Fruit fly (Drosophila melanogaster) whole organism, embryonic: ENCODE data around the gene CG31157.
A peak's percentile ranks its signal among the peaks of the same experiment; 100 is the strongest.

Experiments used
- B-H1 ChIP-seq: fragments of 200-800 bp; sonication (Bioruptor generic); IDR thresholded peaks from 3 replicates; pipeline ENCODE4 v1.3.6; 2022; ENCODE audit warnings: missing biosample characterization, missing genetic modification characterization
- Bdp1 ChIP-seq: fragments of 200-800 bp; sonication (Bioruptor generic); optimal IDR thresholded peaks from 3 replicates; lab custom pipeline; 2016; ENCODE audit warnings: missing biosample characterization, missing genetic modification characterization
- CG11398 ChIP-seq: fragments of 200-800 bp; sonication (Bioruptor generic); optimal IDR thresholded peaks from 2 replicates; lab custom pipeline; 2016; ENCODE audit warnings: missing biosample characterization, missing genetic modification characterization
- CG11696 ChIP-seq: fragments of 200-800 bp; sonication (Bioruptor generic); IDR thresholded peaks from 2 replicates; pipeline ENCODE4 v1.3.6; 2022; ENCODE audit warnings: missing biosample characterization, missing genetic modification characterization
- CG12299 ChIP-seq: fragments of 200-800 bp; sonication (Bioruptor generic); optimal IDR thresholded peaks from 2 replicates; lab custom pipeline; 2018; ENCODE audit warnings: missing biosample characterization, mild to moderate bottlenecking, missing genetic modification characterization
- CG12659 ChIP-seq: fragments of 200-800 bp; sonication (Bioruptor generic); optimal IDR thresholded peaks from 3 replicates; lab custom pipeline; 2017; ENCODE audit warnings: mild to moderate bottlenecking, missing biosample characterization, missing genetic modification reagents, missing genetic modification characterization
- CG13424 ChIP-seq: fragments of 200-800 bp; sonication (Bioruptor generic); optimal IDR thresholded peaks from 2 replicates; lab custom pipeline; 2019; ENCODE audit warnings: missing biosample characterization, mild to moderate bottlenecking, missing genetic modification characterization, moderate library complexity
- CG13775 ChIP-seq: fragments of 200-800 bp; sonication (Bioruptor generic); optimal IDR thresholded peaks from 3 replicates; lab custom pipeline; 2017; ENCODE audit warnings: missing biosample characterization, mild to moderate bottlenecking, missing genetic modification characterization
- CG14860 ChIP-seq: fragments of 200-800 bp; sonication (Bioruptor generic); IDR thresholded peaks from 3 replicates; pipeline ENCODE4 v1.3.6; 2022; ENCODE audit warnings: missing biosample characterization, missing genetic modification characterization; ENCODE audit not compliant: partially characterized antibody
- CG15479 ChIP-seq: fragments of 200-800 bp; sonication (Bioruptor generic); optimal IDR thresholded peaks from 3 replicates; lab custom pipeline; 2019; ENCODE audit warnings: missing biosample characterization, mild to moderate bottlenecking, missing genetic modification characterization, moderate library complexity
- CG1603 ChIP-seq: fragments of 200-800 bp; sonication (Bioruptor generic); optimal IDR thresholded peaks from 2 replicates; lab custom pipeline; 2019; ENCODE audit warnings: missing biosample characterization, mild to moderate bottlenecking, missing genetic modification characterization, moderate library complexity
- CG17612 ChIP-seq: fragments of 200-800 bp; sonication (Bioruptor generic); IDR thresholded peaks from 2 replicates; pipeline ENCODE4 v1.3.6; 2022; ENCODE audit warnings: missing biosample characterization, missing genetic modification characterization
- CG31388 ChIP-seq: fragments of 200-800 bp; sonication (Bioruptor generic); optimal IDR thresholded peaks from 2 replicates; lab custom pipeline; 2016; ENCODE audit warnings: missing biosample characterization, missing genetic modification characterization
- CG3163 ChIP-seq: fragments of 200-800 bp; sonication (Bioruptor generic); optimal IDR thresholded peaks from 3 replicates; lab custom pipeline; 2016; ENCODE audit warnings: missing biosample characterization, missing genetic modification characterization
- CG34224 ChIP-seq: fragments of 200-800 bp; sonication (Bioruptor generic); IDR thresholded peaks from 3 replicates; pipeline ENCODE4 v1.3.6; 2022; ENCODE audit warnings: missing biosample characterization, missing genetic modification characterization; ENCODE audit not compliant: partially characterized antibody
- CG3838 ChIP-seq: fragments of 200-800 bp; sonication (Bioruptor generic); optimal IDR thresholded peaks from 3 replicates; lab custom pipeline; 2016; ENCODE audit warnings: missing biosample characterization, missing genetic modification characterization
- CG4730 ChIP-seq: fragments of 200-800 bp; sonication (Bioruptor generic); IDR thresholded peaks from 2 replicates; pipeline ENCODE4 v1.3.6; 2022; ENCODE audit warnings: missing biosample characterization, missing genetic modification characterization
- CG5245 ChIP-seq: fragments of 200-800 bp; sonication (Bioruptor generic); optimal IDR thresholded peaks from 3 replicates; lab custom pipeline; 2016; ENCODE audit warnings: missing biosample characterization, missing genetic modification characterization
- CG6175 ChIP-seq: fragments of 200-800 bp; sonication (Bioruptor generic); IDR thresholded peaks from 3 replicates; pipeline ENCODE4 v1.3.6; 2022; ENCODE audit warnings: missing biosample characterization, missing genetic modification characterization
- CG6654 ChIP-seq: fragments of 200-800 bp; sonication (Bioruptor generic); optimal IDR thresholded peaks from 2 replicates; lab custom pipeline; 2017; ENCODE audit warnings: missing biosample characterization, mild to moderate bottlenecking, missing genetic modification characterization
- CG8924 ChIP-seq: fragments of 200-800 bp; optimal IDR thresholded peaks from 3 replicates; lab custom pipeline; 2019; ENCODE audit warnings: missing biosample characterization, mild to moderate bottlenecking, missing genetic modification characterization, moderate library complexity
- CG9932 ChIP-seq: fragments of 200-800 bp; sonication (Bioruptor generic); IDR thresholded peaks from 2 replicates; pipeline ENCODE4 v1.3.6; 2022; ENCODE audit warnings: missing biosample characterization, missing genetic modification characterization
- Doc3 ChIP-seq: fragments of 200-800 bp; sonication (Bioruptor generic); IDR thresholded peaks from 3 replicates; pipeline ENCODE4 v1.3.6; 2022; ENCODE audit warnings: missing biosample characterization, missing genetic modification characterization; ENCODE audit not compliant: partially characterized antibody
- H15 ChIP-seq: fragments of 200-800 bp; sonication (Bioruptor generic); IDR thresholded peaks from 3 replicates; pipeline ENCODE4 v1.3.6; 2022; ENCODE audit warnings: missing biosample characterization, missing genetic modification characterization
- Hr3 ChIP-seq: fragments of 200-800 bp; sonication (Bioruptor generic); optimal IDR thresholded peaks from 3 replicates; lab custom pipeline; 2016; ENCODE audit warnings: missing biosample characterization, missing genetic modification characterization
- Myb ChIP-seq: fragments of 200-800 bp; sonication (Bioruptor generic); optimal IDR thresholded peaks from 2 replicates; lab custom pipeline; 2016; ENCODE audit warnings: missing biosample characterization, missing genetic modification characterization
- NFAT ChIP-seq: fragments of 200-800 bp; sonication (Bioruptor generic); IDR thresholded peaks from 2 replicates; pipeline ENCODE4 v1.3.6; 2022; ENCODE audit warnings: missing biosample characterization, missing genetic modification characterization
- Opbp ChIP-seq: fragments of 200-800 bp; sonication (Bioruptor generic); IDR thresholded peaks from 3 replicates; pipeline ENCODE4 v1.3.6; 2022; ENCODE audit warnings: missing biosample characterization, missing genetic modification characterization; ENCODE audit not compliant: partially characterized antibody
- Poxn ChIP-seq: fragments of 200-800 bp; sonication (Bioruptor generic); IDR thresholded peaks from 2 replicates; pipeline ENCODE4 v1.3.6; 2022; ENCODE audit warnings: missing biosample characterization, missing genetic modification characterization
- Side ChIP-seq: fragments of 200-800 bp; sonication (Bioruptor generic); optimal IDR thresholded peaks from 2 replicates; lab custom pipeline; 2016; ENCODE audit warnings: missing biosample characterization, missing genetic modification characterization
- Vsx1 ChIP-seq: fragments of 200-800 bp; sonication (Bioruptor generic); optimal IDR thresholded peaks from 2 replicates; lab custom pipeline; 2017; ENCODE audit warnings: missing biosample characterization, mild to moderate bottlenecking, missing genetic modification characterization, missing genetic modification reagents
- aop ChIP-seq: fragments of 200-800 bp; sonication (Bioruptor generic); IDR thresholded peaks from 2 replicates; pipeline ENCODE4 v1.3.6; 2022; ENCODE audit warnings: missing biosample characterization, missing genetic modification characterization
- br ChIP-seq: fragments of >200 bp; optimal IDR thresholded peaks from 2 replicates; lab custom pipeline; 2017
- chm ChIP-seq: fragments of 200-800 bp; sonication (Bioruptor generic); IDR thresholded peaks from 2 replicates; pipeline ENCODE4 v1.3.6; 2022; ENCODE audit warnings: missing biosample characterization, missing genetic modification characterization
- chn ChIP-seq: fragments of 200-800 bp; sonication (Bioruptor generic); optimal IDR thresholded peaks from 2 replicates; lab custom pipeline; 2016; ENCODE audit warnings: missing biosample characterization, missing genetic modification characterization
- dmrt11E ChIP-seq: fragments of 200-800 bp; sonication (Bioruptor generic); optimal IDR thresholded peaks from 3 replicates; lab custom pipeline; 2018; ENCODE audit warnings: missing biosample characterization, mild to moderate bottlenecking, missing genetic modification characterization, moderate library complexity
- dmrt99B ChIP-seq: fragments of 200-800 bp; sonication (Bioruptor generic); optimal IDR thresholded peaks from 2 replicates; lab custom pipeline; 2018; ENCODE audit warnings: missing biosample characterization, mild to moderate bottlenecking, missing genetic modification characterization, moderate library complexity
- gem ChIP-seq: fragments of 200-800 bp; sonication (Bioruptor generic); optimal IDR thresholded peaks from 2 replicates; lab custom pipeline; 2019; ENCODE audit warnings: missing biosample characterization, mild to moderate bottlenecking, missing genetic modification characterization, moderate library complexity
- lab ChIP-seq: fragments of 200-800 bp; sonication (Bioruptor generic); optimal IDR thresholded peaks from 3 replicates; lab custom pipeline; 2017; ENCODE audit warnings: missing biosample characterization, missing genetic modification characterization, mild to moderate bottlenecking, moderate library complexity, missing genetic modification reagents
- lbe ChIP-seq: fragments of 200-800 bp; sonication (Bioruptor generic); optimal IDR thresholded peaks from 2 replicates; lab custom pipeline; 2016; ENCODE audit warnings: missing biosample characterization, mild to moderate bottlenecking, missing genetic modification characterization
- lov ChIP-seq, 2 experiments: fragments of 200-800 bp in 1 of 2; fragments of >200 bp in 1 of 2; sonication (Bioruptor generic) in 1 of 2; IDR thresholded peaks in 1 of 2; optimal IDR thresholded peaks in 1 of 2; 2 replicates in 1 of 2; 3 replicates in 1 of 2; pipeline versions ENCODE4 v1.3.6 to Lab custom; 2017 to 2022; ENCODE audit warnings: missing biosample characterization in 1 of 2, missing genetic modification characterization in 1 of 2
- mam ChIP-seq: fragments of 200-800 bp; sonication (Bioruptor generic); optimal IDR thresholded peaks from 3 replicates; lab custom pipeline; 2016; ENCODE audit warnings: missing biosample characterization, missing genetic modification characterization
- nau ChIP-seq: fragments of 200-800 bp; sonication (Bioruptor generic); optimal IDR thresholded peaks from 3 replicates; lab custom pipeline; 2017; ENCODE audit warnings: missing biosample characterization, mild to moderate bottlenecking, missing genetic modification characterization, missing genetic modification reagents
- run ChIP-seq: fragments of 200-800 bp; sonication (Bioruptor generic); optimal IDR thresholded peaks from 3 replicates; lab custom pipeline; 2018; ENCODE audit warnings: missing biosample characterization, mild to moderate bottlenecking, missing genetic modification characterization
- sisA ChIP-seq: fragments of 200-800 bp; sonication (Bioruptor generic); IDR thresholded peaks from 2 replicates; pipeline ENCODE4 v1.3.6; 2022; ENCODE audit warnings: missing biosample characterization, missing genetic modification characterization
- slbo ChIP-seq: fragments of 200-800 bp; sonication (Bioruptor generic); IDR thresholded peaks from 2 replicates; pipeline ENCODE4 v1.3.6; 2022; ENCODE audit warnings: missing biosample characterization, missing genetic modification characterization
- sob ChIP-seq: fragments of 200-800 bp; sonication (Bioruptor generic); IDR thresholded peaks from 2 replicates; pipeline ENCODE4 v1.3.6; 2022; ENCODE audit warnings: missing biosample characterization, missing genetic modification characterization
- sr ChIP-seq: fragments of 200-800 bp; sonication (Bioruptor generic); IDR thresholded peaks from 3 replicates; pipeline ENCODE4 v1.3.6; 2022; ENCODE audit warnings: missing biosample characterization, missing genetic modification characterization
- sug ChIP-seq: fragments of 200-800 bp; optimal IDR thresholded peaks from 2 replicates; lab custom pipeline; 2019; ENCODE audit warnings: missing biosample characterization, mild to moderate bottlenecking, missing genetic modification characterization, moderate library complexity
- zf30C ChIP-seq: fragments of 200-800 bp; sonication (Bioruptor generic); optimal IDR thresholded peaks from 3 replicates; lab custom pipeline; 2018; ENCODE audit warnings: missing biosample characterization, mild to moderate bottlenecking, missing genetic modification characterization

The CG31157 gene

dm6 chr3R:13012351-13012750 is 35.2 kb upstream of the CG31157 start (continued):
- TF ChIP-seq Side (GFP tag; lab: Kevin White, UChicago) (peak; percentile 55), Bdp1 (GFP tag; lab: Kevin White, UChicago) (peak; percentile 51), CG11398 (no peak), Hr3 (GFP tag; lab: Kevin White, UChicago) (peak; percentile 46), chm (GFP tag; lab: Robert Waterston, UW) (peak; percentile 78), CG9932 (GFP tag; lab: Robert Waterston, UW) (peak; percentile 67), run (tag; lab: Kevin White, UChicago) (no peak), sug (tag; lab: Kevin White, UChicago) (peak; percentile 1), CG12659 (GFP tag; lab: Kevin White, UChicago) (peak; percentile 26), CG31388 (GFP tag; lab: Kevin White, UChicago) (no peak), dmrt11E (tag; lab: Kevin White, UChicago) (peak; percentile 49), CG34224 (GFP tag; lab: Robert Waterston, UW) (no peak), dmrt99B (no peak), chn (GFP tag; lab: Kevin White, UChicago) (peak; percentile 72), CG13775 (GFP tag; lab: Kevin White, UChicago) (peak; percentile 41), CG6654 (GFP tag; lab: Kevin White, UChicago) (no peak), sr (GFP tag; lab: Robert Waterston, UW) (peak; percentile 74; the same call in 2 of the 3 replicates), lbe (peak; percentile 76), CG1603 (peak; percentile 72), CG14860 (GFP tag; lab: Robert Waterston, UW) (no peak), CG17612 (GFP tag; lab: Robert Waterston, UW) (no peak), gem (no peak), CG12299 (tag; lab: Kevin White, UChicago) (peak; percentile 57), CG5245 (peak; percentile 29), B-H1 (GFP tag; lab: Robert Waterston, UW) (peak; percentile 54; the same call in 2 of the 3 replicates), nau (GFP tag; lab: Kevin White, UChicago) (no peak), CG3163 (GFP tag; lab: Kevin White, UChicago) (peak; percentile 61), lab (GFP tag; lab: Kevin White, UChicago) (peak; percentile 77), sob (GFP tag; lab: Robert Waterston, UW) (peak; percentile 71), CG8924 (tag; lab: Kevin White, UChicago) (peak; percentile 65), CG15479 (GFP tag; lab: Kevin White, UChicago) (peak; percentile 91), Opbp (GFP tag; lab: Robert Waterston, UW) (no peak), NFAT (GFP tag; lab: Robert Waterston, UW) (peak; percentile 58), CG11696 (GFP tag; lab: Robert Waterston, UW) (peak; percentile 42; the same call in 1 of the 2 replicates), Vsx1 (no peak), CG13424 (peak; percentile 54), Poxn (GFP tag; lab: Robert Waterston, UW) (no peak), CG4730 (GFP tag; lab: Robert Waterston, UW) (0 out of 2 replicates have a peak, but pooled peaks have one; percentile 31), zf30C (GFP tag; lab: Kevin White, UChicago) (no peak), CG6175 (GFP tag; lab: Robert Waterston, UW) (0 out of 3 replicates have a peak, but pooled peaks have one; percentile 65), lov (optimal IDR thresholded peaks at IDR 0.05; lab: Kevin White, UChicago) (no peak), lov (GFP tag; IDR thresholded peaks at IDR 0.05; lab: Robert Waterston, UW) (0 out of 3 replicates have a peak, but pooled peaks have one; percentile 57), Myb (GFP tag; lab: Kevin White, UChicago) (peak; percentile 51), sisA (GFP tag; lab: Robert Waterston, UW) (peak; percentile 74), mam (GFP tag; lab: Kevin White, UChicago) (peak; percentile 64), Doc3 (GFP tag; lab: Robert Waterston, UW) (no peak), aop (0 out of 2 replicates have a peak, but pooled peaks have one; percentile 48), slbo (GFP tag; lab: Robert Waterston, UW) (peak; percentile 84), CG3838 (GFP tag; lab: Kevin White, UChicago) (peak; percentile 54), H15 (GFP tag; lab: Robert Waterston, UW) (peak; percentile 55; the same call in 2 of the 3 replicates), br (lab: Kevin White, UChicago) (no peak)
